Fruit fly (Drosophila melanogaster): Measurements from ENCODE around the gene CG43083.

CG43083 gene

DNA sequence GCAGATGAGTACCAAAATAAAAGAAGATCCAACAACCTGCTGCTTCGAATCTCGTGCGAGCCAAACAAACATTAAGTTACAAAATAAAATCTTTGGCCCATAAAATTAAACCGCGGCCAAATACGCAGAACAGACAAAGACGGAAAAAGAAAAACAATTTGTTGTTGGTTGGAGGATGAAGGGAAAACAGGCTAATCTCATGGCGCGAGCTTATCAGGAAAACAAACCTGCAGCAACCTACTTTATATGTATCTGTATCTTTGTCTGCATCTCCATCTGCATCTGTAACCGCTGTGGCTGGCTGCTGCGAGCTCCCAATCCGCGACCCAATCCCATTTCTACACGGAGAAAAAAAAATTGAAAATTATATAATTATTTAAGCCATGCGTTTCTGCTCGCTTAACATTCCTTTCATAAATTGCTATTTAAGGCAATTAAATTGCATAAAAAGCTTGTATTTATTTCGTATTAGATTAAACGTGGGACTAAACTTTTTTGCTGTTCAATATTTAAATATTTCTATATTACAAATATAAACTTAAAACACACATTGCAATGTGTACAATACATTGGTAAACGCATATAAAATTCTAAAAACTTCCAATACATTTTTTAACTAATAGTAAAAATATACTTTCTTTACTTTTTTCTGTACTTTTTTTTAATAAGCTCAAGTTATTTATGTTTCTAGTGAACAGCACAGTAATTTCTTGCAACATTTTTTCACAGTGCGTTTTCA is 44.6 kb downstream of the CG43083 start:
- no peak for TF ChIP-seq Sin3A (optimal IDR thresholded peaks at IDR 0.05)
- no peak for TF ChIP-seq Myc (optimal IDR thresholded peaks at IDR 0.05)
- no peak for TF ChIP-seq insv (optimal IDR thresholded peaks at IDR 0.05)
- TF ChIP-seq psq (optimal IDR thresholded peaks at IDR 0.05): no peak

- TF ChIP-seq psq (optimal IDR thresholded peaks at IDR 0.05) (no peak), Myc (optimal IDR thresholded peaks at IDR 0.05) (no peak), h (optimal IDR thresholded peaks at IDR 0.05) (no peak), ttk (optimal IDR thresholded peaks at IDR 0.05) (no peak), Sin3A (optimal IDR thresholded peaks at IDR 0.05) (no peak), insv (optimal IDR thresholded peaks at IDR 0.05) (no peak)
These were observed 46.0 kb downstream of the CG43083 start for dm6 chr3L:15694406-15694805.

- TF ChIP-seq psq (optimal IDR thresholded peaks at IDR 0.05) (no peak), h (optimal IDR thresholded peaks at IDR 0.05) (no peak), ttk (optimal IDR thresholded peaks at IDR 0.05) (no peak), Myc (optimal IDR thresholded peaks at IDR 0.05) (no peak), insv (optimal IDR thresholded peaks at IDR 0.05) (no peak), Sin3A (optimal IDR thresholded peaks at IDR 0.05) (no peak)
These were observed 46.8 kb downstream of the CG43083 start for dm6 chr3L:15695195-15695594.

DNA sequence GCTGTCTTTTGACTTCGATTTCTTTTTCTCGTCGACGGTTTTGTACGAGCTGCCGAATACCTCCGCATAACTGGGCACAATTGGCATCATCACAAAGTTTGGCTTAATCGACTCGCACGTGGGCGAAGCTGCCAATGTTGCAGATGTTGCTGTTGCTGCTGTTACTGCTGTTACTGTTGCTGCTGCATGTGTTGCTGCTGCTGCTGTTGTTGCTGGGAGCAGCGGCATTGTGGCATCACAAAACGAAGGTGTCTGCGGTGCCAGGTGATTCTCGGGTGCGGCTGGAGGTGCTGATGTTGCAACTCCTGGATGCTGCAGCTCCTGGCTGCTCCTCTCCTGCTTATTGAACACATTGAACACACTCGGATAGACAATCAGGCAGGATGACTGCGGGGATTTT is 49.5 kb downstream of the CG43083 start:
- TF ChIP-seq ttk (optimal IDR thresholded peaks at IDR 0.05) (no peak), insv (optimal IDR thresholded peaks at IDR 0.05) (no peak), psq (optimal IDR thresholded peaks at IDR 0.05) (no peak), h (optimal IDR thresholded peaks at IDR 0.05) (no peak), Sin3A (optimal IDR thresholded peaks at IDR 0.05) (no peak), Myc (optimal IDR thresholded peaks at IDR 0.05) (no peak)

All from Kc167 (cell line).